Fruit fly (Drosophila melanogaster): ENCODE data around the gene Qsox4.

The Qsox4 gene

DNA sequence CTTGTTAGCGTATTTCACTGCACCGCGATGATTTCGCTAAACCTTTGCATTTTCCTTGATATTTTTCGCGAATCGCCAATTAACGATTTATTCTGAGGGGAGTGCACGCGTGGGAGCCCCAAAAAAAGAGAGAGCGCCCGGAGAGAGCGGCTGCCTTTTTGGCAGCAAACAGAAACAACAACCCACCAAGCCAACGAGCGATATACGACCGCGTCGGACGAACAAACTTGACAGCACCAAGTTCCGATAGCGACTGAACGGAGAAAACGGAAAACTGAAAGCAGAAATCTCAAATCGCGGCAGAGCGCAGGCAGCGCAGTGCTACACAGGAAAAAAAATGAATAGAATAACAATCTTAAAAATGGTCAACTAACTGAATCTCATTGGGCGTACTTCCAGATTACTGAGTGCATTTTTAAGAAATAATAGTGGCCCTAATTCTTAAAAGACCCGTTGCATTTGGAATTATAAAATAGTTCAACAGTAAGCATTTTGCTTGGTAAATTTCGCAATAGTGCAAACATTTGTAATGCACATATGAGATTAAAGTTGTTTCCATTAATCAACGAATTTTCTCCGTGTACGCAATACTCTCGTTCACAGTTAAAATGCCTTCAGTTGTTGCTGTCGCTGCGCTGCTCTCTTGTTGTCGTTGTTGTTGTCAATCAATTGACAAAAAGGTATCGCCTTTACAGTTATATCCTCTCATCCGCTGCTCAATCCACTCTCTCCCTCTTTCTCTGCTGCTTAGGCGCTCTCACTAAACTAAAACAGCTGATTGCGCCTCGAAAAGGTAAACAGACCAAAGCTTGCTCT lies 33.0 kb upstream of the Qsox4 start, which contains the start of gene CG31145 (continued):
- TF ChIP-seq dimm (GFP tag; IDR thresholded peaks at IDR 0.05) (peak; percentile 96), CG10462 (GFP tag; optimal IDR thresholded peaks at IDR 0.05) (peak; percentile 99), Sry-δ (GFP tag; optimal IDR thresholded peaks at IDR 0.05) (peak; percentile 84), CG12219 (GFP tag; optimal IDR thresholded peaks at IDR 0.05) (peak; percentile 99), gcm (GFP tag; optimal IDR thresholded peaks at IDR 0.05) (peak; percentile 99), abd-A (tag; optimal IDR thresholded peaks at IDR 0.05) (peak; percentile 95), Gug (GFP tag; IDR thresholded peaks at IDR 0.05) (peak; percentile 98), CG4617 (GFP tag; optimal IDR thresholded peaks at IDR 0.05; ENCODE audit: borderline replicate concordance) (peak; percentile 99), ash1 (GFP tag; optimal IDR thresholded peaks at IDR 0.05) (peak; percentile 82), cato (GFP tag; optimal IDR thresholded peaks at IDR 0.05; ENCODE audit: borderline replicate concordance) (peak; percentile 99), dysf (GFP tag; IDR thresholded peaks at IDR 0.05) (peak; percentile 100), CG17328 (GFP tag; IDR thresholded peaks at IDR 0.05) (peak; percentile 98), lilli (GFP tag; optimal IDR thresholded peaks at IDR 0.05) (peak; percentile 100), ranshi (GFP tag; IDR thresholded peaks at IDR 0.05) (peak; percentile 99), Ravus (GFP tag; IDR thresholded peaks at IDR 0.05) (peak; percentile 98), so (GFP tag; IDR thresholded peaks at IDR 0.05) (peak; percentile 99), gce (GFP tag; IDR thresholded peaks at IDR 0.05) (peak; percentile 97), PHDP (tag; optimal IDR thresholded peaks at IDR 0.05) (peak; percentile 100), NK7.1 (GFP tag; optimal IDR thresholded peaks at IDR 0.05) (peak; percentile 99), bcd (GFP tag; optimal IDR thresholded peaks at IDR 0.05) (peak; percentile 100), luna (GFP tag; optimal IDR thresholded peaks at IDR 0.05) (peak; percentile 99), CG12942 (GFP tag; optimal IDR thresholded peaks at IDR 0.05) (peak; percentile 99), CG7963 (GFP tag; IDR thresholded peaks at IDR 0.05; ENCODE audit: partially characterized antibody) (0 out of 3 replicates have a peak, but pooled peaks have one; percentile 47), ssp (GFP tag; IDR thresholded peaks at IDR 0.05) (peak; percentile 95), Sry-β (GFP tag; optimal IDR thresholded peaks at IDR 0.05) (peak; percentile 73), CG31365 (tag; optimal IDR thresholded peaks at IDR 0.05) (peak; percentile 92), CG30431 (GFP tag; optimal IDR thresholded peaks at IDR 0.05) (peak; percentile 99), MBD-R2 (GFP tag; IDR thresholded peaks at IDR 0.05) (peak; percentile 98), HHEX (GFP tag; optimal IDR thresholded peaks at IDR 0.05) (peak; percentile 99), Mrtf (GFP tag; IDR thresholded peaks at IDR 0.05) (peak; percentile 98), caup (GFP tag; optimal IDR thresholded peaks at IDR 0.05; ENCODE audit: severe bottlenecking) (peak; percentile 99), CG13894 (tag; optimal IDR thresholded peaks at IDR 0.05) (peak; percentile 98), CG13123 (GFP tag; optimal IDR thresholded peaks at IDR 0.05) (peak; percentile 98), CG7271 (tag; optimal IDR thresholded peaks at IDR 0.05) (peak; percentile 92), CG17912 (GFP tag; optimal IDR thresholded peaks at IDR 0.05) (peak; percentile 88), psq (GFP tag; optimal IDR thresholded peaks at IDR 0.05) (peak; percentile 97), GATAe (GFP tag; conservative IDR thresholded peaks at IDR 0.05) (peak; percentile 99), Nf-YA (GFP tag; IDR thresholded peaks at IDR 0.05) (peak; percentile 98), CG11696 (GFP tag; IDR thresholded peaks at IDR 0.05) (peak; percentile 93), pnt (GFP tag; optimal IDR thresholded peaks at IDR 0.05) (peak; percentile 99), CG2120 (GFP tag; optimal IDR thresholded peaks at IDR 0.05) (peak; percentile 100), CG13287 (GFP tag; IDR thresholded peaks at IDR 0.05; ENCODE audit: partially characterized antibody) (peak; percentile 7; the same call in 1 of the 2 replicates), Doc2 (GFP tag; IDR thresholded peaks at IDR 0.05) (peak; percentile 97; the same call in 1 of the 2 replicates), CG9215 (GFP tag; IDR thresholded peaks at IDR 0.05) (peak; percentile 99), Ets97D (GFP tag; optimal IDR thresholded peaks at IDR 0.05) (peak; percentile 95), CG6654 (GFP tag; optimal IDR thresholded peaks at IDR 0.05) (peak; percentile 96), vnd (GFP tag; IDR thresholded peaks at IDR 0.05; ENCODE audit: partially characterized antibody) (no peak), row (GFP tag; IDR thresholded peaks at IDR 0.05) (peak; percentile 99), Drgx (GFP tag; IDR thresholded peaks at IDR 0.05) (peak; percentile 99)

Measured in whole organism, embryonic.